Fruit fly (Drosophila melanogaster): ENCODE results near the gene CG31751.
A peak's percentile ranks its signal among the peaks of the same experiment; 100 is the strongest.

Gene CG31751

dm6 chr2L:18708239-18708891 lies 31.3 kb downstream of the CG31751 start, which contains the start of the genes Faf2 and Grip71 (continued):
- peak; percentile 93 for TF ChIP-seq Optix (GFP tag; IDR thresholded peaks at IDR 0.05)
- TF ChIP-seq CG10979 (tag; optimal IDR thresholded peaks at IDR 0.05), result peak; percentile 80
- peak; percentile 87 for TF ChIP-seq CG13123 (GFP tag; optimal IDR thresholded peaks at IDR 0.05)
- peak; percentile 63 for TF ChIP-seq grn (GFP tag; optimal IDR thresholded peaks at IDR 0.05)
- peak; percentile 77 for TF ChIP-seq D19B (GFP tag; optimal IDR thresholded peaks at IDR 0.05)
- no peak for TF ChIP-seq Kr (GFP tag; optimal IDR thresholded peaks at IDR 0.05)
- peak; percentile 96 for TF ChIP-seq ttk (GFP tag; IDR thresholded peaks at IDR 0.05)

dm6 chr2L:18713686-18714085 lies 36.7 kb downstream of the CG31751 start, which contains the start of gene Irk3:
Gene Irk3 (minus strand): TSS chr2L:18713748.
- TF ChIP-seq CG17361 (GFP tag; IDR thresholded peaks at IDR 0.05), result no peak
- TF ChIP-seq Hr78 (GFP tag; optimal IDR thresholded peaks at IDR 0.05), result no peak
- TF ChIP-seq CG14667 (GFP tag; IDR thresholded peaks at IDR 0.05), result no peak
- peak; percentile 5 for TF ChIP-seq CG6813 (GFP tag; optimal IDR thresholded peaks at IDR 0.05)
- no peak for TF ChIP-seq eve (GFP tag; optimal IDR thresholded peaks at IDR 0.05)
- TF ChIP-seq tgo (GFP tag; IDR thresholded peaks at IDR 0.05), result no peak
- TF ChIP-seq Med (GFP tag), result peak; percentile 74

- no peak for TF ChIP-seq CG4424 (GFP tag; optimal IDR thresholded peaks at IDR 0.05)
- TF ChIP-seq ara (GFP tag; IDR thresholded peaks at IDR 0.05), result no peak
- no peak for TF ChIP-seq nerfin-1 (tag; optimal IDR thresholded peaks at IDR 0.05)
- TF ChIP-seq sr (GFP tag; IDR thresholded peaks at IDR 0.05), result no peak
- TF ChIP-seq az2 (GFP tag; optimal IDR thresholded peaks at IDR 0.05), result no peak
- TF ChIP-seq h (optimal IDR thresholded peaks at IDR 0.05), result no peak
- no peak for TF ChIP-seq Dbx (GFP tag; IDR thresholded peaks at IDR 0.05)
- no peak for TF ChIP-seq CG31365 (tag; optimal IDR thresholded peaks at IDR 0.05)
- TF ChIP-seq CG6654 (GFP tag; optimal IDR thresholded peaks at IDR 0.05), result no peak
- no peak for TF ChIP-seq bigmax (GFP tag; optimal IDR thresholded peaks at IDR 0.05)
- no peak for TF ChIP-seq pum (GFP tag; optimal IDR thresholded peaks at IDR 0.05)
- no peak for TF ChIP-seq Awh (GFP tag; IDR thresholded peaks at IDR 0.05)
- TF ChIP-seq CTCF (GFP tag; optimal IDR thresholded peaks at IDR 0.05), result peak; percentile 82
- peak; percentile 47; the same call in 1 of the 2 replicates for TF ChIP-seq Bgb (GFP tag; IDR thresholded peaks at IDR 0.05; ENCODE audit: partially characterized antibody)
- TF ChIP-seq Hsf (GFP tag; optimal IDR thresholded peaks at IDR 0.05), result no peak
- TF ChIP-seq HLH54F (GFP tag; optimal IDR thresholded peaks at IDR 0.05), result no peak
- peak; percentile 49 for TF ChIP-seq Lhr (GFP tag; optimal IDR thresholded peaks at IDR 0.05)
- no peak for TF ChIP-seq CG17829 (tag; optimal IDR thresholded peaks at IDR 0.05)
- no peak for TF ChIP-seq ase (GFP tag; IDR thresholded peaks at IDR 0.05)
- no peak for TF ChIP-seq bbx (GFP tag; IDR thresholded peaks at IDR 0.05; ENCODE audit: partially characterized antibody)
- no peak for TF ChIP-seq NK7.1 (GFP tag; optimal IDR thresholded peaks at IDR 0.05)
- no peak for TF ChIP-seq Nf-YC (tag; optimal IDR thresholded peaks at IDR 0.05)
- no peak for TF ChIP-seq CG11695 (GFP tag; IDR thresholded peaks at IDR 0.05)
- no peak for TF ChIP-seq CG17328 (GFP tag; IDR thresholded peaks at IDR 0.05)
- TF ChIP-seq MESR4 (GFP tag; optimal IDR thresholded peaks at IDR 0.05), result no peak
- no peak for TF ChIP-seq CG14965 (GFP tag; optimal IDR thresholded peaks at IDR 0.05; ENCODE audit: borderline replicate concordance)
- TF ChIP-seq salm (tag; optimal IDR thresholded peaks at IDR 0.05), result no peak
- no peak for TF ChIP-seq Hr3 (GFP tag; optimal IDR thresholded peaks at IDR 0.05)
- TF ChIP-seq chif (GFP tag; optimal IDR thresholded peaks at IDR 0.05), result no peak
- no peak for TF ChIP-seq abd-A (tag; optimal IDR thresholded peaks at IDR 0.05)
- TF ChIP-seq pho (GFP tag; optimal IDR thresholded peaks at IDR 0.05), result no peak
- TF ChIP-seq CG8359 (GFP tag; optimal IDR thresholded peaks at IDR 0.05; ENCODE audit: borderline replicate concordance), result no peak
- no peak for TF ChIP-seq CG4707 (GFP tag; optimal IDR thresholded peaks at IDR 0.05)
- no peak for TF ChIP-seq Med (GFP tag)
- TF ChIP-seq Tbp (GFP tag; optimal IDR thresholded peaks at IDR 0.05), result no peak
- no peak for TF ChIP-seq jumu (GFP tag; optimal IDR thresholded peaks at IDR 0.05)
Observed at dm6 chr2L:18714086-18714485, 37.1 kb downstream of the CG31751 start.

Data from whole organism, embryonic.